Fruit fly (Drosophila melanogaster): ENCODE data around the gene PNUTS.
A peak's percentile ranks its signal among the peaks of the same experiment; 100 is the strongest.

PNUTS gene

DNA sequence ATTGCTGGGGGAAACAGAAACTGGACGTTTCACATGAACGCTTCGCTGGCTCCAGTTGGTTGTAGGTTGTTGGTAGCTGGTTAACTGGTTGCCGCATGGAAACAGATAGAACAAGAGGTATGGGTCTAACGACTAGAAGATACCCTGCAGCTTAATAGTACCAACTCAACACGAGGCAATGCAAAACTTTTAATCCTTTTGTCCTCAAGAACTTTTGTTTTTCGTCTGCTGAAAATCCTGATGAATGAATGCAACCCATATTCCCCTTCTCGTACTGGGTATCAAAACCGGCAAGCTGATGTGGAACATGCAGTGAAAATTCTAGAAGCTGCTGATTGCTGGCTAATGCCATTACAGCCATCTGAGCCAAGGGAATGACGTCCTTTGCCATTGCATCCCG is 32.3 kb upstream of the PNUTS start (continued):
- TF ChIP-seq CG17359 (tag; optimal IDR thresholded peaks at IDR 0.05), result peak; percentile 0
- no peak for TF ChIP-seq CG1792 (GFP tag; optimal IDR thresholded peaks at IDR 0.05)
- TF ChIP-seq btn (GFP tag; optimal IDR thresholded peaks at IDR 0.05), result no peak
- TF ChIP-seq B-H2 (GFP tag; optimal IDR thresholded peaks at IDR 0.05), result no peak
- TF ChIP-seq CG2712 (tag; optimal IDR thresholded peaks at IDR 0.05), result no peak
- peak; percentile 67 for TF ChIP-seq Sox102F (GFP tag; optimal IDR thresholded peaks at IDR 0.05)
- TF ChIP-seq crp (GFP tag; optimal IDR thresholded peaks at IDR 0.05), result no peak
- TF ChIP-seq CG17361 (GFP tag; IDR thresholded peaks at IDR 0.05), result no peak
- TF ChIP-seq CG15269 (tag; optimal IDR thresholded peaks at IDR 0.05), result peak; percentile 53
- TF ChIP-seq CG16779 (GFP tag; IDR thresholded peaks at IDR 0.05), result no peak
- TF ChIP-seq ara (GFP tag; IDR thresholded peaks at IDR 0.05), result no peak
- no peak for TF ChIP-seq CG7745 (tag; optimal IDR thresholded peaks at IDR 0.05)
- TF ChIP-seq hkb (optimal IDR thresholded peaks at IDR 0.05), result no peak
- TF ChIP-seq hkb (GFP tag; IDR thresholded peaks at IDR 0.05), result no peak
- peak; percentile 74 for TF ChIP-seq slbo (GFP tag; IDR thresholded peaks at IDR 0.05)
- TF ChIP-seq Poxn (GFP tag; IDR thresholded peaks at IDR 0.05), result no peak
- no peak for TF ChIP-seq CG4617 (GFP tag; optimal IDR thresholded peaks at IDR 0.05; ENCODE audit: borderline replicate concordance)
- no peak for TF ChIP-seq CG2129 (GFP tag; IDR thresholded peaks at IDR 0.05; ENCODE audit: partially characterized antibody)
- peak; percentile 29; the same call in 1 of the 2 replicates for TF ChIP-seq HLH3B (GFP tag; IDR thresholded peaks at IDR 0.05)
- TF ChIP-seq kni (GFP tag; optimal IDR thresholded peaks at IDR 0.05), result no peak
- peak; percentile 15 to 75 for TF ChIP-seq bsh (GFP tag; optimal IDR thresholded peaks at IDR 0.05)
- TF ChIP-seq CG4404 (GFP tag; IDR thresholded peaks at IDR 0.05), result no peak
- TF ChIP-seq CG9727 (GFP tag; optimal IDR thresholded peaks at IDR 0.05), result no peak
- no peak for TF ChIP-seq NK7.1 (GFP tag; optimal IDR thresholded peaks at IDR 0.05)
- TF ChIP-seq CG11398 (GFP tag; optimal IDR thresholded peaks at IDR 0.05), result no peak
- peak; percentile 4 for TF ChIP-seq pnt (GFP tag; optimal IDR thresholded peaks at IDR 0.05)
- no peak for TF ChIP-seq NfI (GFP tag; optimal IDR thresholded peaks at IDR 0.05)
- peak; percentile 30; the same call in 1 of the 2 replicates for TF ChIP-seq CG14014 (GFP tag; IDR thresholded peaks at IDR 0.05)
- no peak for TF ChIP-seq psq (GFP tag; optimal IDR thresholded peaks at IDR 0.05)
- TF ChIP-seq eyg (GFP tag; optimal IDR thresholded peaks at IDR 0.05), result no peak
- no peak for TF ChIP-seq lilli (GFP tag; optimal IDR thresholded peaks at IDR 0.05)
- TF ChIP-seq Sry-β (GFP tag; optimal IDR thresholded peaks at IDR 0.05), result no peak
- TF ChIP-seq Hmr (GFP tag; optimal IDR thresholded peaks at IDR 0.05), result peak; percentile 1
- TF ChIP-seq CG18619 (GFP tag; optimal IDR thresholded peaks at IDR 0.05), result no peak
- no peak for TF ChIP-seq gsb (GFP tag; IDR thresholded peaks at IDR 0.05)
- no peak for TF ChIP-seq en (GFP tag; optimal IDR thresholded peaks at IDR 0.05)
- no peak for TF ChIP-seq CG7357 (GFP tag; IDR thresholded peaks at IDR 0.05)
- no peak for TF ChIP-seq Nf-YA (GFP tag; IDR thresholded peaks at IDR 0.05)
- no peak for TF ChIP-seq CG17912 (GFP tag; optimal IDR thresholded peaks at IDR 0.05)
- no peak for TF ChIP-seq E2f1 (GFP tag; IDR thresholded peaks at IDR 0.05)
- no peak for TF ChIP-seq Stat92E (GFP tag; optimal IDR thresholded peaks at IDR 0.05)
- TF ChIP-seq CG7839 (tag; optimal IDR thresholded peaks at IDR 0.05), result peak; percentile 45
- no peak for TF ChIP-seq Dp (GFP tag; optimal IDR thresholded peaks at IDR 0.05)
- TF ChIP-seq ro (GFP tag; IDR thresholded peaks at IDR 0.05), result no peak
- peak; percentile 44; the same call in 1 of the 2 replicates for TF ChIP-seq sisA (GFP tag; IDR thresholded peaks at IDR 0.05)
- TF ChIP-seq Chrac-16 (GFP tag; optimal IDR thresholded peaks at IDR 0.05), result peak; percentile 58
- TF ChIP-seq tna (GFP tag; IDR thresholded peaks at IDR 0.05; ENCODE audit: partially characterized antibody), result no peak
- TF ChIP-seq tx (GFP tag; optimal IDR thresholded peaks at IDR 0.05), result no peak
- no peak for TF ChIP-seq HLHmδ (GFP tag; optimal IDR thresholded peaks at IDR 0.05)
- peak; percentile 26; the same call in 1 of the 2 replicates for TF ChIP-seq esg (GFP tag; conservative IDR thresholded peaks at IDR 0.05)
- peak; percentile 35 for TF ChIP-seq CG9609 (GFP tag; optimal IDR thresholded peaks at IDR 0.05)
- TF ChIP-seq CG5953 (GFP tag; IDR thresholded peaks at IDR 0.05), result no peak

Measured in whole organism, embryonic.